Fruit fly (Drosophila melanogaster) whole organism, embryonic: Measurements from ENCODE around the gene CG10232.

Source experiments
- Asciz ChIP-seq: fragments of 200-800 bp; sonication (Bioruptor generic); optimal IDR thresholded peaks from 2 replicates; lab custom pipeline; 2017; ENCODE audit warnings: missing biosample characterization, mild to moderate bottlenecking, missing genetic modification characterization, missing genetic modification reagents
- Blimp-1 ChIP-seq: fragments of 200-800 bp; sonication (Bioruptor generic); optimal IDR thresholded peaks from 3 replicates; lab custom pipeline; 2018; ENCODE audit warnings: missing biosample characterization, missing genetic modification characterization, mild to moderate bottlenecking, moderate library complexity, missing genetic modification reagents
- CG10274 ChIP-seq: fragments of 200-800 bp; sonication (Bioruptor generic); optimal IDR thresholded peaks from 3 replicates; lab custom pipeline; 2017; ENCODE audit warnings: missing biosample characterization, mild to moderate bottlenecking, missing genetic modification characterization
- CG10979 ChIP-seq: fragments of 200-800 bp; sonication (Bioruptor generic); optimal IDR thresholded peaks from 2 replicates; lab custom pipeline; 2018; ENCODE audit warnings: missing biosample characterization, mild to moderate bottlenecking, missing genetic modification characterization, moderate library complexity
- CG11085 ChIP-seq: fragments of 200-800 bp; sonication (Bioruptor generic); IDR thresholded peaks from 2 replicates; pipeline ENCODE4 v1.3.6; 2022; ENCODE audit warnings: missing biosample characterization, missing genetic modification characterization
- CG11093 ChIP-seq: fragments of 200-800 bp; sonication (Bioruptor generic); IDR thresholded peaks from 3 replicates; pipeline ENCODE4 v1.3.6; 2022; ENCODE audit warnings: missing biosample characterization, missing genetic modification characterization
- CG16813 ChIP-seq: fragments of 200-800 bp; sonication (Bioruptor generic); IDR thresholded peaks from 3 replicates; pipeline ENCODE4 v1.3.6; 2022; ENCODE audit warnings: missing biosample characterization, missing genetic modification characterization; ENCODE audit not compliant: partially characterized antibody
- CG2120 ChIP-seq: fragments of 200-800 bp; sonication (Bioruptor generic); optimal IDR thresholded peaks from 3 replicates; lab custom pipeline; 2016; ENCODE audit warnings: missing biosample characterization, missing genetic modification characterization
- CG33213 ChIP-seq: fragments of 200-800 bp; sonication (Bioruptor generic); optimal IDR thresholded peaks from 3 replicates; lab custom pipeline; 2016; ENCODE audit warnings: missing biosample characterization, missing genetic modification characterization
- CG3407 ChIP-seq: fragments of 200-800 bp; sonication (Bioruptor generic); optimal IDR thresholded peaks from 2 replicates; lab custom pipeline; 2018; ENCODE audit warnings: missing biosample characterization, mild to moderate bottlenecking, missing genetic modification characterization
- CG34422 ChIP-seq: fragments of 200-800 bp; sonication (Bioruptor generic); IDR thresholded peaks from 3 replicates; pipeline ENCODE4 v1.3.6; 2022; ENCODE audit warnings: missing biosample characterization, missing genetic modification characterization
- CG3838 ChIP-seq: fragments of 200-800 bp; sonication (Bioruptor generic); optimal IDR thresholded peaks from 3 replicates; lab custom pipeline; 2016; ENCODE audit warnings: missing biosample characterization, missing genetic modification characterization
- CG42726 ChIP-seq: fragments of 200-800 bp; sonication (Bioruptor generic); IDR thresholded peaks from 2 replicates; pipeline ENCODE4 v1.3.6; 2022; ENCODE audit warnings: missing biosample characterization, missing genetic modification characterization; ENCODE audit not compliant: partially characterized antibody
- CG4617 ChIP-seq: fragments of 200-800 bp; sonication (Bioruptor generic); optimal IDR thresholded peaks from 3 replicates; lab custom pipeline; 2016; ENCODE audit warnings: missing biosample characterization, missing genetic modification characterization, borderline replicate concordance
- CG6791 ChIP-seq: fragments of 200-800 bp; sonication (Bioruptor generic); IDR thresholded peaks from 3 replicates; pipeline ENCODE4 v1.3.6; 2022; ENCODE audit warnings: missing biosample characterization, missing genetic modification characterization; ENCODE audit not compliant: partially characterized antibody
- CG8089 ChIP-seq: fragments of 200-800 bp; sonication (Bioruptor generic); optimal IDR thresholded peaks from 3 replicates; lab custom pipeline; 2016; ENCODE audit warnings: missing biosample characterization, missing genetic modification characterization
- CTCF ChIP-seq: fragments of 200-800 bp; sonication (Bioruptor generic); optimal IDR thresholded peaks from 2 replicates; lab custom pipeline; 2017; ENCODE audit warnings: missing biosample characterization, mild to moderate bottlenecking, missing genetic modification characterization, moderate library complexity
- Dad ChIP-seq: fragments of 200-800 bp; sonication (Bioruptor generic); optimal IDR thresholded peaks from 3 replicates; lab custom pipeline; 2016; ENCODE audit warnings: missing biosample characterization, missing genetic modification characterization
- Dbx ChIP-seq: fragments of 200-800 bp; sonication (Bioruptor generic); IDR thresholded peaks from 3 replicates; pipeline ENCODE4 v1.3.6; 2022; ENCODE audit warnings: missing biosample characterization, missing genetic modification characterization
- Dll ChIP-seq: fragments of 200-800 bp; sonication (Bioruptor generic); IDR thresholded peaks from 4 replicates; pipeline ENCODE4 v1.3.6; 2022; ENCODE audit warnings: missing biosample characterization, missing genetic modification characterization; ENCODE audit not compliant: partially characterized antibody
- Dref ChIP-seq: fragments of 200-800 bp; sonication (Bioruptor generic); IDR thresholded peaks from 2 replicates; pipeline ENCODE4 v1.3.6; 2022; ENCODE audit warnings: missing biosample characterization, missing genetic modification characterization
- ERR ChIP-seq: fragments of 200-800 bp; sonication (Bioruptor generic); optimal IDR thresholded peaks from 2 replicates; lab custom pipeline; 2016; ENCODE audit warnings: missing biosample characterization, missing genetic modification characterization
- Fer3 ChIP-seq: fragments of 200-800 bp; sonication (Bioruptor generic); optimal IDR thresholded peaks from 2 replicates; lab custom pipeline; 2018; ENCODE audit warnings: missing biosample characterization, mild to moderate bottlenecking, missing genetic modification characterization, moderate library complexity
- Hsf ChIP-seq: fragments of 200-800 bp; sonication (Bioruptor generic); optimal IDR thresholded peaks from 3 replicates; lab custom pipeline; 2016; ENCODE audit warnings: missing biosample characterization, missing genetic modification characterization
- MBD-R2 ChIP-seq: fragments of 200-800 bp; sonication (Bioruptor generic); IDR thresholded peaks from 2 replicates; pipeline ENCODE4 v1.3.6; 2022; ENCODE audit warnings: missing biosample characterization, missing genetic modification characterization
- Med ChIP-seq: fragments of 200-800 bp; sonication (Bioruptor generic); peaks from one replicate; lab custom pipeline; 2016; ENCODE audit warnings: missing biosample characterization, missing genetic modification characterization, mild to moderate bottlenecking, inconsistent platforms, moderate library complexity
- Myb ChIP-seq: fragments of 200-800 bp; sonication (Bioruptor generic); optimal IDR thresholded peaks from 2 replicates; lab custom pipeline; 2016; ENCODE audit warnings: missing biosample characterization, missing genetic modification characterization
- NC2β ChIP-seq: fragments of 200-800 bp; sonication (Bioruptor generic); optimal IDR thresholded peaks from 2 replicates; lab custom pipeline; 2016; ENCODE audit warnings: missing biosample characterization, missing genetic modification characterization
- NfI ChIP-seq: fragments of 200-800 bp; sonication (Bioruptor generic); optimal IDR thresholded peaks from 3 replicates; lab custom pipeline; 2018; ENCODE audit warnings: missing biosample characterization, mild to moderate bottlenecking, missing genetic modification characterization, moderate library complexity
- Sry-δ ChIP-seq: fragments of 200-800 bp; sonication (Bioruptor generic); optimal IDR thresholded peaks from 2 replicates; lab custom pipeline; 2016; ENCODE audit warnings: missing biosample characterization, missing genetic modification characterization
- Stat92E ChIP-seq, 3 experiments: fragments of >200 bp in 2 of 3; fragments of 200-800 bp in 1 of 3; sonication (Bioruptor generic) in 1 of 3; optimal IDR thresholded peaks; 2 replicates each; lab custom pipeline; 2017 to 2019; ENCODE audit warnings: missing biosample characterization in 3 of 3, missing genetic modification characterization in 3 of 3, mild to moderate bottlenecking in 1 of 3, moderate library complexity in 1 of 3
- Xrp1 ChIP-seq: fragments of 200-800 bp; sonication (Bioruptor generic); IDR thresholded peaks from 2 replicates; pipeline ENCODE4 v1.3.6; 2022; ENCODE audit warnings: missing biosample characterization, missing genetic modification characterization
- abd-A ChIP-seq: fragments of 200-800 bp; sonication (Bioruptor generic); optimal IDR thresholded peaks from 3 replicates; lab custom pipeline; 2019; ENCODE audit warnings: missing biosample characterization, mild to moderate bottlenecking, missing genetic modification characterization, moderate library complexity
- ci ChIP-seq: fragments of 200-800 bp; sonication (Bioruptor generic); IDR thresholded peaks from 3 replicates; pipeline ENCODE4 v1.3.6; 2022; ENCODE audit warnings: missing biosample characterization, missing genetic modification characterization
- crc ChIP-seq: fragments of 200-800 bp; sonication (Bioruptor generic); optimal IDR thresholded peaks from 2 replicates; lab custom pipeline; 2016; ENCODE audit warnings: missing biosample characterization, missing genetic modification characterization
- fd64A ChIP-seq: fragments of 200-800 bp; sonication (Bioruptor generic); optimal IDR thresholded peaks from 3 replicates; lab custom pipeline; 2018; ENCODE audit warnings: missing biosample characterization, mild to moderate bottlenecking, missing genetic modification characterization
- gcm2 ChIP-seq: fragments of 200-800 bp; sonication (Bioruptor generic); optimal IDR thresholded peaks from 2 replicates; lab custom pipeline; 2016; ENCODE audit warnings: missing biosample characterization, missing genetic modification characterization
- gsb ChIP-seq: fragments of 200-800 bp; sonication (Bioruptor generic); IDR thresholded peaks from 2 replicates; pipeline ENCODE4 v1.3.6; 2022; ENCODE audit warnings: missing biosample characterization, missing genetic modification characterization
- lab ChIP-seq: fragments of 200-800 bp; sonication (Bioruptor generic); optimal IDR thresholded peaks from 3 replicates; lab custom pipeline; 2017; ENCODE audit warnings: missing biosample characterization, missing genetic modification characterization, mild to moderate bottlenecking, moderate library complexity, missing genetic modification reagents
- luna ChIP-seq: fragments of 200-800 bp; sonication (Bioruptor generic); optimal IDR thresholded peaks from 2 replicates; lab custom pipeline; 2016; ENCODE audit warnings: missing biosample characterization, missing genetic modification characterization
- mld ChIP-seq: fragments of 200-800 bp; sonication (Bioruptor generic); IDR thresholded peaks from 3 replicates; pipeline ENCODE4 v1.3.6; 2022; ENCODE audit warnings: missing biosample characterization, missing genetic modification characterization; ENCODE audit not compliant: partially characterized antibody
- oc ChIP-seq: fragments of 200-800 bp; sonication (Bioruptor generic); optimal IDR thresholded peaks from 2 replicates; lab custom pipeline; 2018; ENCODE audit warnings: missing biosample characterization, mild to moderate bottlenecking, missing genetic modification characterization, moderate library complexity
- onecut ChIP-seq: fragments of 200-800 bp; sonication (Bioruptor generic); IDR thresholded peaks from 2 replicates; pipeline ENCODE4 v1.3.6; 2022; ENCODE audit warnings: missing biosample characterization, missing genetic modification characterization
- phol ChIP-seq: fragments of 200-800 bp; sonication (Bioruptor generic); optimal IDR thresholded peaks from 3 replicates; lab custom pipeline; 2018; ENCODE audit warnings: missing biosample characterization, mild to moderate bottlenecking, missing genetic modification characterization, moderate library complexity
- run ChIP-seq: fragments of 200-800 bp; sonication (Bioruptor generic); optimal IDR thresholded peaks from 3 replicates; lab custom pipeline; 2018; ENCODE audit warnings: missing biosample characterization, mild to moderate bottlenecking, missing genetic modification characterization
- sd ChIP-seq: fragments of 200-800 bp; sonication (Bioruptor generic); optimal IDR thresholded peaks from 3 replicates; lab custom pipeline; 2018; ENCODE audit warnings: missing biosample characterization, mild to moderate bottlenecking, missing genetic modification characterization, moderate library complexity
- shn ChIP-seq: fragments of 200-800 bp; sonication (Bioruptor generic); optimal IDR thresholded peaks from 3 replicates; lab custom pipeline; 2016; ENCODE audit warnings: missing biosample characterization, missing genetic modification characterization
- ssp ChIP-seq: fragments of 200-800 bp; sonication (Bioruptor generic); IDR thresholded peaks from 2 replicates; pipeline ENCODE4 v1.3.6; 2022; ENCODE audit warnings: missing biosample characterization, missing genetic modification characterization
- trem ChIP-seq: fragments of 200-800 bp; optimal IDR thresholded peaks from 3 replicates; lab custom pipeline; 2019; ENCODE audit warnings: missing biosample characterization, mild to moderate bottlenecking, missing genetic modification characterization, moderate library complexity
- vvl ChIP-seq: fragments of 200-800 bp; sonication (Bioruptor generic); IDR thresholded peaks from 2 replicates; pipeline ENCODE4 v1.3.6; 2022; ENCODE audit warnings: missing biosample characterization, missing genetic modification characterization
- wek ChIP-seq: fragments of 200-800 bp; sonication (Bioruptor generic); optimal IDR thresholded peaks from 3 replicates; lab custom pipeline; 2018; ENCODE audit warnings: missing biosample characterization, mild to moderate bottlenecking, missing genetic modification characterization, moderate library complexity

CG10232 gene

dm6 chr3R:23763015-23763414 is 41.6 kb upstream of the CG10232 start, which contains the start of gene udt (continued):
- no peak for TF ChIP-seq abd-A (tag; lab: Kevin White, UChicago)
- 0 out of 3 replicates have a peak, but pooled peaks have one; percentile 15 for TF ChIP-seq CG34422 (GFP tag; lab: Robert Waterston, UW)
- TF ChIP-seq Asciz (GFP tag; lab: Kevin White, UChicago): no peak
- peak; percentile 29 for TF ChIP-seq lab (GFP tag; lab: Kevin White, UChicago)
- TF ChIP-seq CG33213: no peak
- no peak for TF ChIP-seq CG11085 (GFP tag; lab: Robert Waterston, UW)
- TF ChIP-seq trem: peak; percentile 35
- TF ChIP-seq NfI (GFP tag; lab: Kevin White, UChicago): no peak
- TF ChIP-seq Stat92E (GFP tag; optimal IDR thresholded peaks at IDR 0.05; lab: Kevin White, UChicago): no peak
- TF ChIP-seq gcm2 (GFP tag; lab: Kevin White, UChicago): no peak
- TF ChIP-seq vvl: peak; percentile 27; the same call in 1 of the 2 replicates
- no peak for TF ChIP-seq crc (GFP tag; lab: Kevin White, UChicago)
- peak; percentile 44; the same call in 1 of the 4 replicates for TF ChIP-seq Dll (GFP tag; lab: Robert Waterston, UW)
- TF ChIP-seq MBD-R2 (GFP tag; lab: Robert Waterston, UW): peak; percentile 32; the same call in 1 of the 2 replicates
- TF ChIP-seq ssp (GFP tag; lab: Robert Waterston, UW): no peak
- 0 out of 2 replicates have a peak, but pooled peaks have one; percentile 14 for TF ChIP-seq Xrp1
- TF ChIP-seq CG3407 (GFP tag; lab: Kevin White, UChicago): no peak
- TF ChIP-seq CTCF: no peak
- TF ChIP-seq Blimp-1 (GFP tag; lab: Kevin White, UChicago): no peak
- peak; percentile 1 for TF ChIP-seq Hsf
- 0 out of 3 replicates have a peak, but pooled peaks have one; percentile 42 for TF ChIP-seq CG6791 (GFP tag; lab: Robert Waterston, UW)
- no peak for TF ChIP-seq ci (GFP tag; lab: Robert Waterston, UW)
- TF ChIP-seq CG4617 (GFP tag; lab: Kevin White, UChicago): peak; percentile 58
- no peak for TF ChIP-seq Fer3
- TF ChIP-seq luna (GFP tag; lab: Kevin White, UChicago): peak; percentile 4
- TF ChIP-seq CG16813 (GFP tag; lab: Robert Waterston, UW): no peak
- TF ChIP-seq NC2β (GFP tag; lab: Kevin White, UChicago): no peak
- TF ChIP-seq Dbx (GFP tag; lab: Robert Waterston, UW): no peak
- TF ChIP-seq shn (GFP tag; lab: Kevin White, UChicago): no peak
- peak; percentile 86 for TF ChIP-seq Myb (GFP tag; lab: Kevin White, UChicago)
- TF ChIP-seq Sry-δ (GFP tag; lab: Kevin White, UChicago): peak; percentile 10
- TF ChIP-seq CG8089 (GFP tag; lab: Kevin White, UChicago): no peak
- no peak for TF ChIP-seq wek
- no peak for TF ChIP-seq CG3838 (GFP tag; lab: Kevin White, UChicago)
- TF ChIP-seq CG10979 (tag; lab: Kevin White, UChicago): no peak
- no peak for TF ChIP-seq run (tag; lab: Kevin White, UChicago)
- TF ChIP-seq CG10274 (GFP tag; lab: Kevin White, UChicago): no peak
- TF ChIP-seq CG2120 (GFP tag; lab: Kevin White, UChicago): peak; percentile 48
- no peak for TF ChIP-seq gsb
- TF ChIP-seq CG42726 (GFP tag; lab: Robert Waterston, UW): no peak
- no peak for TF ChIP-seq Dad
- TF ChIP-seq Dref (GFP tag; lab: Robert Waterston, UW): 0 out of 2 replicates have a peak, but pooled peaks have one; percentile 34
- TF ChIP-seq phol (tag; lab: Kevin White, UChicago): peak; percentile 20
- TF ChIP-seq sd (tag; lab: Kevin White, UChicago): no peak
- TF ChIP-seq mld (GFP tag; lab: Robert Waterston, UW): no peak
- no peak for TF ChIP-seq CG11093 (GFP tag; lab: Robert Waterston, UW)
- TF ChIP-seq oc (tag; lab: Kevin White, UChicago): peak; percentile 51
- peak; percentile 78 for TF ChIP-seq Med (GFP tag; lab: Kevin White, UChicago)
- peak; percentile 15; the same call in 1 of the 2 replicates for TF ChIP-seq onecut
- no peak for TF ChIP-seq fd64A
- no peak for TF ChIP-seq ERR (GFP tag; lab: Kevin White, UChicago)
